Worm (Caenorhabditis elegans) whole organism, mixed stage, embryonic: ENCODE results near the gene C09F5.3.
"Not testable (repeated sequence)": the region's sequence is repeated elsewhere in the genome, so short reads cannot be mapped to it uniquely, and the experiment has no call there.

Experiments used
- M03D4.4 ChIP-seq: sonication (generic microtip); optimal IDR thresholded peaks from 2 replicates; lab custom pipeline; 2017; ENCODE audit warnings: mild to moderate bottlenecking, missing genetic modification characterization, missing compliant biosample characterization
- bed-3 ChIP-seq: fragments of 200-800 bp; sonication (Bioruptor generic); optimal IDR thresholded peaks from 3 replicates; lab custom pipeline; 2018; ENCODE audit warnings: mild to moderate bottlenecking, missing genetic modification characterization, moderate library complexity, missing compliant biosample characterization
- blmp-1 ChIP-seq: fragments of 150-350 bp; optimal IDR thresholded peaks from 2 replicates; lab custom pipeline; 2014; ENCODE audit warnings: missing biosample characterization, missing genetic modification characterization
- ceh-39 ChIP-seq: fragments of 150-350 bp; optimal IDR thresholded peaks from 2 replicates; lab custom pipeline; 2014; ENCODE audit warnings: missing biosample characterization, missing genetic modification characterization
- ceh-43 ChIP-seq: fragments of 200-800 bp; sonication (Bioruptor generic); optimal IDR thresholded peaks from 2 replicates; lab custom pipeline; 2018; ENCODE audit warnings: mild to moderate bottlenecking, missing genetic modification characterization, moderate library complexity, missing compliant biosample characterization
- ceh-83 ChIP-seq: fragments of 200-800 bp; sonication (Bioruptor generic); optimal IDR thresholded peaks from 2 replicates; lab custom pipeline; 2018; ENCODE audit warnings: mild to moderate bottlenecking, missing genetic modification characterization, missing compliant biosample characterization
- ces-1 ChIP-seq: fragments of 150-350 bp; optimal IDR thresholded peaks from 2 replicates; lab custom pipeline; 2014; ENCODE audit warnings: missing biosample characterization, missing genetic modification reagents, missing genetic modification characterization
- cnd-1 ChIP-seq: fragments of 200-800 bp; sonication (Bioruptor generic); optimal IDR thresholded peaks from 2 replicates; lab custom pipeline; 2018; ENCODE audit warnings: mild to moderate bottlenecking, missing genetic modification characterization, missing compliant biosample characterization
- drap-1 ChIP-seq: fragments of 200-800 bp; sonication (Bioruptor generic); optimal IDR thresholded peaks from 3 replicates; lab custom pipeline; 2018; ENCODE audit warnings: mild to moderate bottlenecking, missing genetic modification characterization, missing compliant biosample characterization
- elt-1 ChIP-seq: sonication (generic microtip); optimal IDR thresholded peaks from 2 replicates; lab custom pipeline; 2017; ENCODE audit warnings: missing genetic modification characterization, mild to moderate bottlenecking, missing compliant biosample characterization, antibody characterized with exemption, moderate library complexity, borderline replicate concordance; ENCODE audit not compliant: insufficient read depth
- flh-1 ChIP-seq: fragments of 200-800 bp; sonication (Bioruptor generic); optimal IDR thresholded peaks from 2 replicates; lab custom pipeline; 2018; ENCODE audit warnings: mild to moderate bottlenecking, missing genetic modification characterization, moderate library complexity, missing compliant biosample characterization
- ham-2 ChIP-seq: fragments of 200-800 bp; sonication (Bioruptor generic); optimal IDR thresholded peaks from 2 replicates; lab custom pipeline; 2018; ENCODE audit warnings: mild to moderate bottlenecking, missing genetic modification characterization, missing compliant biosample characterization
- hlh-1 ChIP-seq: fragments of 150-350 bp; optimal IDR thresholded peaks from 2 replicates; lab custom pipeline; 2014; ENCODE audit warnings: missing biosample characterization, missing genetic modification reagents, missing genetic modification characterization
- lin-13 ChIP-seq: fragments of 150-350 bp; optimal IDR thresholded peaks from 2 replicates; lab custom pipeline; 2014; ENCODE audit warnings: missing biosample characterization, missing genetic modification characterization
- lsy-2 ChIP-seq: fragments of 150-350 bp; optimal IDR thresholded peaks from 2 replicates; lab custom pipeline; 2014; ENCODE audit warnings: missing biosample characterization, missing genetic modification characterization
- mab-5 ChIP-seq: fragments of 150-350 bp; optimal IDR thresholded peaks from 2 replicates; lab custom pipeline; 2014; ENCODE audit warnings: missing biosample characterization, missing genetic modification characterization
- mep-1 ChIP-seq: fragments of 150-350 bp; optimal IDR thresholded peaks from 2 replicates; lab custom pipeline; 2017; ENCODE audit warnings: missing biosample characterization, missing genetic modification reagents, missing genetic modification characterization, inconsistent platforms
- mls-2 ChIP-seq: sonication (generic microtip); optimal IDR thresholded peaks from 2 replicates; lab custom pipeline; 2016; ENCODE audit warnings: mild to moderate bottlenecking, missing genetic modification characterization, moderate library complexity, missing compliant biosample characterization
- nhr-12 ChIP-seq: fragments of 150-350 bp; optimal IDR thresholded peaks from 2 replicates; lab custom pipeline; 2014; ENCODE audit warnings: missing biosample characterization, missing genetic modification characterization
- nhr-2 ChIP-seq: fragments of 150-350 bp; optimal IDR thresholded peaks from 2 replicates; lab custom pipeline; 2014; ENCODE audit warnings: missing biosample characterization, missing genetic modification characterization
- nhr-237 ChIP-seq: fragments of 150-350 bp; optimal IDR thresholded peaks from 2 replicates; lab custom pipeline; 2014; ENCODE audit warnings: missing biosample characterization, missing genetic modification characterization
- nhr-28 ChIP-seq: fragments of 150-350 bp; optimal IDR thresholded peaks from 2 replicates; lab custom pipeline; 2014; ENCODE audit warnings: missing biosample characterization, missing genetic modification characterization
- pha-4 ChIP-seq: fragments of 150-350 bp; optimal IDR thresholded peaks from 2 replicates; lab custom pipeline; 2018; ENCODE audit warnings: missing biosample characterization, missing genetic modification reagents, missing genetic modification characterization
- sem-2 ChIP-seq: fragments of 200-800 bp; sonication (Bioruptor generic); optimal IDR thresholded peaks from 2 replicates; lab custom pipeline; 2018; ENCODE audit warnings: mild to moderate bottlenecking, missing genetic modification characterization, missing compliant biosample characterization
- sptf-1 ChIP-seq: sonication (generic microtip); optimal IDR thresholded peaks from 2 replicates; lab custom pipeline; 2017; ENCODE audit warnings: mild to moderate bottlenecking, missing genetic modification characterization, moderate library complexity, missing compliant biosample characterization
- tbx-8 ChIP-seq: fragments of 200-800 bp; sonication (Bioruptor generic); optimal IDR thresholded peaks from 2 replicates; lab custom pipeline; 2018; ENCODE audit warnings: mild to moderate bottlenecking, missing genetic modification characterization, moderate library complexity, missing compliant biosample characterization
- unc-62 ChIP-seq: fragments of 150-350 bp; optimal IDR thresholded peaks from 2 replicates; lab custom pipeline; 2014; ENCODE audit warnings: missing biosample characterization, missing genetic modification reagents, missing genetic modification characterization
- zip-8 ChIP-seq: fragments of 150-350 bp; optimal IDR thresholded peaks from 2 replicates; lab custom pipeline; 2014; ENCODE audit warnings: missing biosample characterization, missing genetic modification characterization
- ztf-11 ChIP-seq: fragments of 150-350 bp; optimal IDR thresholded peaks from 2 replicates; lab custom pipeline; 2014; ENCODE audit warnings: missing biosample characterization, missing genetic modification characterization

The C09F5.3 gene

DNA sequence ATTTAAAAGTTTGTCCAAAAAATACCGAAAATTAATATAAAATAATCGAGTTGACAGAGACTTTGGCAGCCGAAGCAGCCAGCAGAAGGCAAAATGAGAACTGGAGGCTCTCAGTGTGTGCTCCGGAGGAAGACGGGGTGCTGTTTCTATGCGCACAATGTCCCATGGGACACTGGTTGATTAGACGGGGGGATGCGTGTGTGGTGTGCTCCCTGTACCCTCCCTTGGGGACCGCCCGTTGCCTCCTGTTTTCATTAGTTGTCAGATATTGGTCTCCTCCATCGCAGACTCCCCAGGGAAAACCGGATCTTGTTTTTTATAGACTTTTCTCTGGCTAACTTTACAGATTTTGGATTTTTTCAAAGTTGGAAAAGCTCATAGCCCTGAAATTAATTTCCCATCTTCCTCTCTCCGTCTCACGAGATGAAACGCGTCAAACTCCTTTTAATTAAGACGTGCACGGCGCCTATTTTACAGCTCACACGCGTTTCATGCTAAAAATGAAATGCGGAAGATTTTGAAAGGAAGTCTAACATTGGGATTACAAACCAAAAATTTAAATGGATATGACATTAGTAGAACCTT lies at the start of gene C09F5.3:
Gene C09F5.3, minus strand, starts transcription at position 94 of the 585 bp plus-strand sequence.
- TF ChIP-seq ceh-39 (tag; lab: Kevin White, UChicago): no peak
- TF ChIP-seq bed-3 (GFP tag; lab: Kevin White, UChicago): no peak
- TF ChIP-seq mls-2: no peak
- TF ChIP-seq flh-1 (GFP tag; lab: Kevin White, UChicago): no peak
- TF ChIP-seq sptf-1 (tag; lab: Kevin White, UChicago): no peak
- no peak for TF ChIP-seq lsy-2 (tag; lab: Kevin White, UChicago)
- TF ChIP-seq hlh-1 (tag; lab: Kevin White, UChicago): no peak
- no peak for TF ChIP-seq blmp-1 (tag; lab: Kevin White, UChicago)
- no peak for TF ChIP-seq tbx-8 (GFP tag; lab: Kevin White, UChicago)
- no peak for TF ChIP-seq nhr-12 (tag; lab: Kevin White, UChicago)
- TF ChIP-seq nhr-237 (tag; lab: Kevin White, UChicago): no peak

DNA sequence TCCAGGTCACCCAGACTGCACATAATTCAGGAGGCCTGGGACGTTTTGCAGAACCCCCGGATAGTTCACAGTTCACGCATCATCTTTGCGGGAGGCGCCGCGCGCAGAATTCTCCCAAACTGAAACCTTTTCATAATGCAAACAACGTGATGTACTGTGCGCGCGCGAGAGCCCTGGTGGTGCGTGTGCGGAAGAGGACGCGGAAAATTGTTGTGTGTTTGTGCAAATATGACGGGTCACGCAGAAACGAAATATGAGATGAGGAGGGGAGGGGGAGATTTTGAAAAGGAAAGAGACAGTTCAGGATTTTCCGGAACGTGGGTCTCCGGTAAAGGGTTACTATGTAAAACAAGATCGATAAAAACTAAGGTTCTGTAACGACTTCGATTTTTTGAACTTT lies 45.0 kb upstream of the C09F5.3 start:
- TF ChIP-seq pha-4 (tag; lab: Kevin White, UChicago) (peak; percentile 77), sem-2 (GFP tag; lab: Kevin White, UChicago) (no peak), nhr-12 (tag; lab: Kevin White, UChicago) (no peak)

DNA sequence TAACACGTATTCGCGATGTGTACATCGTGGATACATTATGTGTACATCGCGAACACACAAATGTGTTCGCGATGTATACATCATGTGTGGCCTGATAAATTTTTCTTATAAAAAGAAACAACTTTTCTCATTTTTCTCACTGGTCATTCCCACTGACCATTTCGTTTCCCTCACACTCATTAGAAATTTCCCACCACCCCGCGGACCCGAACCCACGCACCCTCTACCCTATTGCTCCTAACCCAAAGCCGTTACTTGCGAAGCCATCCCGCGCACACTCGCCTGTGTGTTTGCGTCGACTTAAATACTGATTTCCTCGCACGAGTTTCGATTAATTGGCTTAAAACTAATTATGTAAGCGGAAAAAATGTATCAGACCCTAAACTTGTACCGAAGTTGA lies 33.7 kb upstream of the C09F5.3 start:
- TF ChIP-seq cnd-1 (peak; percentile 29), nhr-12 (tag; lab: Kevin White, UChicago) (no peak)

DNA sequence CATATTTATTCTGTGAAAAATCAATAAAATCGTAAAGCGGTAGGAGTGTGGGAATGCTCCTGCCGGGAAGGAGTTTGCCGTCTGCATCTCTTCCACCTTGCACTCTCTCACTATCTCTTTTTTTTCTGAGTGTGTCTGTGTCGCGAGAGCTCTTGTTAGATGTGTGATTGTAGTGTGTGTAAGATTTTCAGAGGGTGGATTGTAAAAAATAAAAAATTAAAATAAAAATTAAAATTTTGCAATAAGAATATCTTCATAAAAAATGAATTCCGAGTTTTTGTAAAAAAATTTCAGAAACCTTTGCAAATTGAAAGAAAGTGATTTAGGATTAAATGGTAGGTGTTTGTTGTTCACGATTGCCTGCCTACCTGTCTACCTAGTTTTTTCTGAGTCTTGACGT lies 31.3 kb upstream of the C09F5.3 start, which contains the start of gene sel-15:
Gene sel-15, minus strand, starts transcription at position 101 of the 400 bp plus-strand sequence.
- TF ChIP-seq tbx-8 (GFP tag; lab: Kevin White, UChicago) (no peak), ceh-83 (no peak), nhr-237 (tag; lab: Kevin White, UChicago) (no peak), mab-5 (tag; lab: Kevin White, UChicago) (no peak), unc-62 (GFP tag; lab: Kevin White, UChicago) (no peak), lsy-2 (tag; lab: Kevin White, UChicago) (no peak), zip-8 (tag; lab: Kevin White, UChicago) (no peak), ham-2 (GFP tag; lab: Kevin White, UChicago) (no peak), hlh-1 (tag; lab: Kevin White, UChicago) (no peak)

DNA sequence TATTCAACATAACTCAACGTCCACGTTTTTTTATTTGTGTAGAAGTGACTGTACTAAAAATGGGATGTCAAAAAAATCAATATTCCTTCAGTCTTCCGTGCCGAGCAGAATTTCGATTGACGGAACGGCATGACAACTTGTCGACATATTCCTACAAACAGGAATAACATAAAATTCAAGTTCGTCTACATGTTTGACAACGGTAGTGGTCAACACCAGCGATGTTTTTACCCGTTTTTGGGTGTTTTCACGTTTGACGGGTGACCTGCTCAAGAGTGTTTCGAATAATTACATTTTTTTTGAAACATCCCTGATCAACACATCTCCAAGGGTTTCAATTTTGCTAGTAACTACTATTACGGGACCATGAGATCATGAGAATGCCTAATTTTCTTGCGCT lies 26.9 kb upstream of the C09F5.3 start, which contains the start of gene W02B3.7:
Gene W02B3.7, minus strand, starts transcription at position 101 of the 400 bp plus-strand sequence.
- TF ChIP-seq lin-13 (tag; lab: Kevin White, UChicago) (no peak), ztf-11 (tag; lab: Kevin White, UChicago) (no peak), lsy-2 (tag; lab: Kevin White, UChicago) (no peak), drap-1 (GFP tag; lab: Kevin White, UChicago) (no peak), sptf-1 (tag; lab: Kevin White, UChicago) (no peak), ceh-43 (GFP tag; lab: Kevin White, UChicago) (no peak), pha-4 (tag; lab: Kevin White, UChicago) (no peak), ham-2 (GFP tag; lab: Kevin White, UChicago) (no peak), unc-62 (GFP tag; lab: Kevin White, UChicago) (no peak), blmp-1 (tag; lab: Kevin White, UChicago) (no peak), mep-1 (no peak), bed-3 (GFP tag; lab: Kevin White, UChicago) (no peak)

DNA sequence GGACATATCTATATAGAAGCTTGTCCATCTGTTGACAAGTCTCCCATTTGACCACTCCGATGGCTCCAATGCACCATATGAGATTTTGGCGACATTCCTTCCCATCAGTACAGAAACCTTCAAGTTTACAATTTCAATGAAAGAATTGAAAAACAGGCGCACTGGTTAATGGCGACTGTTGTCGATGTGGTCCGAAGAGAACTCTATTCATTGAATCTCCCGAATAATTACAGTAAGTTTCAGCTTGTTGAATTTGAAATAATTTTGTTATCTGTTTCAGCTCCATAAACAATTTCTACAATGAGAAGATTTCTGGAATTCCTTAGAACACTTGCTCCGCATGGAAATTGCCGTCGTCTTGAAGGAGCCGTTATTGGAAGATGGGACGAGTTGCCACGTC lies 23.8 kb upstream of the C09F5.3 start, which contains the start of gene elf-1:
Gene elf-1, plus strand, starts transcription at position 301 of the 400 bp plus-strand sequence.
- not testable (repeated sequence) for TF ChIP-seq flh-1 (GFP tag; lab: Kevin White, UChicago); lin-13 (tag; lab: Kevin White, UChicago); nhr-237 (tag; lab: Kevin White, UChicago)

DNA sequence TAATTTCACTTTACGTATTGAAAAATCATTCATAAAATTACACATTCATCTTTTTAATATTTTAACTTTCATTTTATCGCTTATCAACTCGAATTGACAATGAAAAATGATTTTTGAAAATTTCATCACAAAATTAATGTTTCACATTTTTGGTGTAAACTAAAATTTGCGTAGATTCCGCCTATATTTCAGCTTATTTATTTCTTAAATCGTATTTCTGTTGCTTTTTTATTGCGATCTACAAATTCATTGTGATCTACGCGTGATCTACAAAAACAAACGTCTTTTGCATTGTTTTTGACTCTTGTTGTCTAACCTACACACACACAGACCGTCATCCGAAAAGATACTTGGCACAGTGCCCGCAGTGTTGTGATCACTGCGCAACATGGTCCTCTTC lies 23.0 kb upstream of the C09F5.3 start:
- TF ChIP-seq flh-1 (GFP tag; lab: Kevin White, UChicago): no peak
- TF ChIP-seq sptf-1 (tag; lab: Kevin White, UChicago): no peak
- TF ChIP-seq ceh-83: no peak
- TF ChIP-seq unc-62 (GFP tag; lab: Kevin White, UChicago): no peak
- TF ChIP-seq nhr-2: no peak
- no peak for TF ChIP-seq M03D4.4 (tag; lab: Kevin White, UChicago)
- TF ChIP-seq ceh-39 (tag; lab: Kevin White, UChicago): no peak
- no peak for TF ChIP-seq nhr-28 (tag; lab: Kevin White, UChicago)
- no peak for TF ChIP-seq blmp-1 (tag; lab: Kevin White, UChicago)
- no peak for TF ChIP-seq mep-1
- no peak for TF ChIP-seq zip-8 (tag; lab: Kevin White, UChicago)
- no peak for TF ChIP-seq ces-1 (GFP tag; lab: Kevin White, UChicago)
- TF ChIP-seq lin-13 (tag; lab: Kevin White, UChicago): no peak
- TF ChIP-seq cnd-1: no peak
- no peak for TF ChIP-seq elt-1 (tag; lab: Kevin White, UChicago)
- TF ChIP-seq ztf-11 (tag; lab: Kevin White, UChicago): no peak
